Worm (Caenorhabditis elegans) whole organism, young adult: ENCODE results near the gene pssy-1.

ENCODE experiments used
- B0261.1 ChIP-seq: sonication (generic microtip); optimal IDR thresholded peaks from 2 replicates; lab custom pipeline; 2016; ENCODE audit warnings: mild to moderate bottlenecking, missing genetic modification characterization, moderate library complexity, missing compliant biosample characterization
- C06A6.2 ChIP-seq: fragments of 200-800 bp; sonication (Bioruptor generic); conservative IDR thresholded peaks from 2 replicates; pipeline ENCODE4 v1.3.6; 2022; ENCODE audit warnings: missing genetic modification characterization, missing compliant biosample characterization
- C17E4.6 ChIP-seq: fragments of 200-800 bp; sonication (Bioruptor generic); IDR thresholded peaks from 2 replicates; pipeline ENCODE4 v1.3.6; 2022; ENCODE audit warnings: missing genetic modification reagents, missing genetic modification characterization, missing compliant biosample characterization
- D2030.7 ChIP-seq: fragments of 200-800 bp; sonication (Bioruptor generic); IDR thresholded peaks from 2 replicates; pipeline ENCODE4 v1.3.6; 2022; ENCODE audit warnings: missing genetic modification reagents, missing genetic modification characterization, missing compliant biosample characterization
- F39B2.1 ChIP-seq: fragments of 200-800 bp; sonication (Bioruptor generic); IDR thresholded peaks from 2 replicates; pipeline ENCODE4 v1.3.6; 2022; ENCODE audit warnings: missing genetic modification reagents, missing genetic modification characterization, missing compliant biosample characterization
- F52B5.7 ChIP-seq: sonication (generic microtip); optimal IDR thresholded peaks from 2 replicates; lab custom pipeline; 2016; ENCODE audit warnings: mild to moderate bottlenecking, missing genetic modification characterization, missing compliant biosample characterization
- K11D2.4 ChIP-seq: fragments of 200-800 bp; sonication (Bioruptor generic); IDR thresholded peaks from 2 replicates; pipeline ENCODE4 v1.3.6; 2022; ENCODE audit warnings: missing genetic modification reagents, missing genetic modification characterization, missing compliant biosample characterization
- Y67H2A.10 ChIP-seq: fragments of 200-800 bp; sonication (Bioruptor generic); conservative IDR thresholded peaks from 2 replicates; pipeline ENCODE4 v1.3.6; 2022; ENCODE audit warnings: missing genetic modification reagents, missing genetic modification characterization, missing compliant biosample characterization
- akir-1 ChIP-seq: fragments of 200-800 bp; sonication (Bioruptor generic); optimal IDR thresholded peaks from 2 replicates; lab custom pipeline; 2018; ENCODE audit warnings: mild to moderate bottlenecking, missing genetic modification characterization, moderate library complexity, missing compliant biosample characterization
- aptf-2 ChIP-seq: fragments of 200-800 bp; sonication (Bioruptor generic); conservative IDR thresholded peaks from 2 replicates; pipeline ENCODE4 v1.3.6; 2022; ENCODE audit warnings: missing genetic modification reagents, missing genetic modification characterization, missing compliant biosample characterization
- aptf-3 ChIP-seq: fragments of 200-800 bp; sonication (Bioruptor generic); IDR thresholded peaks from 2 replicates; pipeline ENCODE4 v1.3.6; 2022; ENCODE audit warnings: missing genetic modification characterization, missing compliant biosample characterization
- atf-7 ChIP-seq: sonication (generic microtip); optimal IDR thresholded peaks from 2 replicates; lab custom pipeline; 2017; ENCODE audit warnings: mild to moderate bottlenecking, missing genetic modification characterization, missing compliant biosample characterization
- athp-1 ChIP-seq: sonication (generic microtip); optimal IDR thresholded peaks from 2 replicates; lab custom pipeline; 2017; ENCODE audit warnings: mild to moderate bottlenecking, missing genetic modification characterization, missing compliant biosample characterization
- attf-6 ChIP-seq: fragments of 200-800 bp; sonication (Bioruptor generic); IDR thresholded peaks from 2 replicates; pipeline ENCODE4 v1.3.6; 2022; ENCODE audit warnings: missing genetic modification reagents, missing genetic modification characterization, missing compliant biosample characterization
- bed-2 ChIP-seq: fragments of 200-800 bp; sonication (Bioruptor generic); IDR thresholded peaks from 2 replicates; pipeline ENCODE4 v1.3.6; 2022; ENCODE audit warnings: missing genetic modification reagents, missing genetic modification characterization, missing compliant biosample characterization
- ceh-100 ChIP-seq: fragments of 200-800 bp; sonication (Bioruptor generic); IDR thresholded peaks from 2 replicates; pipeline ENCODE4 v1.3.6; 2022; ENCODE audit warnings: missing genetic modification reagents, missing genetic modification characterization, missing compliant biosample characterization
- ceh-58 ChIP-seq: fragments of 200-800 bp; sonication (Bioruptor generic); IDR thresholded peaks from 2 replicates; pipeline ENCODE4 v1.3.6; 2022; ENCODE audit warnings: missing genetic modification characterization, missing compliant biosample characterization
- chd-7 ChIP-seq: sonication (generic microtip); optimal IDR thresholded peaks from 2 replicates; lab custom pipeline; 2016; ENCODE audit warnings: mild to moderate bottlenecking, missing genetic modification characterization, moderate library complexity, missing compliant biosample characterization
- dox-1 ChIP-seq: fragments of 200-800 bp; sonication (Bioruptor generic); IDR thresholded peaks from 2 replicates; pipeline ENCODE4 v1.3.6; 2022; ENCODE audit warnings: missing genetic modification reagents, missing genetic modification characterization, missing compliant biosample characterization
- dpl-1 ChIP-seq: fragments of 150-350 bp; optimal IDR thresholded peaks from 2 replicates; lab custom pipeline; 2014; ENCODE audit warnings: missing biosample characterization, missing genetic modification reagents, missing genetic modification characterization
- efl-1 ChIP-seq: fragments of 150-350 bp; optimal IDR thresholded peaks from 2 replicates; lab custom pipeline; 2014; ENCODE audit warnings: missing biosample characterization, missing genetic modification reagents, missing genetic modification characterization
- egl-18 ChIP-seq: fragments of 200-800 bp; sonication (Bioruptor generic); IDR thresholded peaks from 2 replicates; pipeline ENCODE4 v1.3.6; 2022; ENCODE audit warnings: missing genetic modification reagents, missing genetic modification characterization, missing compliant biosample characterization
- egrh-3 ChIP-seq: fragments of 200-800 bp; sonication (Bioruptor generic); IDR thresholded peaks from 2 replicates; pipeline ENCODE4 v1.3.6; 2022; ENCODE audit warnings: missing genetic modification reagents, missing genetic modification characterization, missing compliant biosample characterization
- ekl-4 ChIP-seq: fragments of 200-800 bp; sonication (Bioruptor generic); IDR thresholded peaks from 2 replicates; pipeline ENCODE4 v1.3.6; 2022; ENCODE audit warnings: missing genetic modification reagents, missing genetic modification characterization, missing compliant biosample characterization
- gei-17 ChIP-seq: fragments of 200-800 bp; sonication (Bioruptor generic); optimal IDR thresholded peaks from 2 replicates; lab custom pipeline; 2018; ENCODE audit warnings: mild to moderate bottlenecking, missing genetic modification characterization, missing compliant biosample characterization
- hlh-26 ChIP-seq: fragments of 200-800 bp; sonication (Bioruptor generic); conservative IDR thresholded peaks from 2 replicates; pipeline ENCODE4 v1.3.6; 2022; ENCODE audit warnings: missing genetic modification reagents, missing genetic modification characterization, missing compliant biosample characterization
- hmg-1.2 ChIP-seq: fragments of 200-800 bp; sonication (Bioruptor generic); IDR thresholded peaks from 2 replicates; pipeline ENCODE4 v1.3.6; 2022; ENCODE audit warnings: missing genetic modification reagents, missing genetic modification characterization, missing compliant biosample characterization
- hmg-20 ChIP-seq: fragments of 200-800 bp; sonication (Bioruptor generic); IDR thresholded peaks from 2 replicates; pipeline ENCODE4 v1.3.6; 2022; ENCODE audit warnings: missing genetic modification reagents, missing genetic modification characterization, missing compliant biosample characterization
- hsf-1 ChIP-seq: fragments of 200-800 bp; sonication (Bioruptor generic); IDR thresholded peaks from 2 replicates; pipeline ENCODE4 v1.3.6; 2022; ENCODE audit warnings: missing genetic modification reagents, missing genetic modification characterization, missing compliant biosample characterization
- let-526 ChIP-seq: fragments of 200-800 bp; sonication (Bioruptor generic); IDR thresholded peaks from 2 replicates; pipeline ENCODE4 v1.3.6; 2022; ENCODE audit warnings: missing genetic modification reagents, missing genetic modification characterization, missing compliant biosample characterization
- lin-26 ChIP-seq: fragments of 200-800 bp; sonication (Bioruptor generic); IDR thresholded peaks from 2 replicates; pipeline ENCODE4 v1.3.6; 2022; ENCODE audit warnings: missing genetic modification reagents, missing genetic modification characterization, missing compliant biosample characterization
- lsy-27 ChIP-seq: sonication (generic microtip); optimal IDR thresholded peaks from 2 replicates; lab custom pipeline; 2017; ENCODE audit warnings: missing genetic modification characterization, mild to moderate bottlenecking, missing compliant biosample characterization, antibody characterized with exemption, missing genotype, borderline replicate concordance; ENCODE audit not compliant: insufficient read depth
- mcd-1 ChIP-seq: fragments of 200-800 bp; sonication (Bioruptor generic); IDR thresholded peaks from 2 replicates; pipeline ENCODE4 v1.3.6; 2022; ENCODE audit warnings: missing genetic modification reagents, missing genetic modification characterization, missing compliant biosample characterization
- nfya-2 ChIP-seq: fragments of 200-800 bp; sonication (Bioruptor generic); IDR thresholded peaks from 2 replicates; pipeline ENCODE4 v1.3.6; 2022; ENCODE audit warnings: missing genetic modification reagents, missing genetic modification characterization, missing compliant biosample characterization
- nfyb-1 ChIP-seq: fragments of 200-800 bp; sonication (Bioruptor generic); IDR thresholded peaks from 2 replicates; pipeline ENCODE4 v1.3.6; 2022; ENCODE audit warnings: missing genetic modification reagents, missing genetic modification characterization, missing compliant biosample characterization
- rcor-1 ChIP-seq: fragments of 200-800 bp; sonication (Bioruptor generic); IDR thresholded peaks from 2 replicates; pipeline ENCODE4 v1.3.6; 2022; ENCODE audit warnings: missing genetic modification reagents, missing genetic modification characterization, missing compliant biosample characterization
- repo-1 ChIP-seq: sonication (generic microtip); optimal IDR thresholded peaks from 2 replicates; lab custom pipeline; 2017; ENCODE audit warnings: mild to moderate bottlenecking, missing genetic modification characterization, missing compliant biosample characterization
- snpc-3.4 ChIP-seq: sonication (generic microtip); optimal IDR thresholded peaks from 2 replicates; lab custom pipeline; 2017; ENCODE audit warnings: missing genetic modification characterization, mild to moderate bottlenecking, missing compliant biosample characterization, antibody characterized with exemption, moderate library complexity, missing genotype, missing genetic modification reagents
- snpc-4 ChIP-seq, 5 experiments: fragments of 150-350 bp in 1 of 5; sonication (generic microtip) in 4 of 5; optimal IDR thresholded peaks; 2 replicates each; lab custom pipeline; 2014 to 2018; ENCODE audit warnings: missing genetic modification characterization in 5 of 5, missing biosample characterization in 3 of 5, antibody characterized with exemption in 2 of 5, mild to moderate bottlenecking in 2 of 5, missing compliant biosample characterization in 2 of 5, missing genotype in 2 of 5, moderate library complexity in 2 of 5, missing genetic modification reagents in 1 of 5
- somi-1 ChIP-seq: fragments of 200-800 bp; sonication (Bioruptor generic); optimal IDR thresholded peaks from 2 replicates; lab custom pipeline; 2018; ENCODE audit warnings: mild to moderate bottlenecking, missing genetic modification characterization, missing compliant biosample characterization
- sptf-2 ChIP-seq: fragments of 200-800 bp; sonication (Bioruptor generic); optimal IDR thresholded peaks from 2 replicates; lab custom pipeline; 2018; ENCODE audit warnings: mild to moderate bottlenecking, missing genetic modification characterization, missing compliant biosample characterization
- tbp1 ChIP-seq: fragments of 200-800 bp; sonication (Bioruptor generic); optimal IDR thresholded peaks from 2 replicates; lab custom pipeline; 2018; ENCODE audit warnings: mild to moderate bottlenecking, missing genetic modification characterization, missing compliant biosample characterization
- tlf-1 ChIP-seq: fragments of 200-800 bp; sonication (Bioruptor generic); optimal IDR thresholded peaks from 2 replicates; lab custom pipeline; 2018; ENCODE audit warnings: mild to moderate bottlenecking, missing genetic modification characterization, missing compliant biosample characterization
- unc-130 ChIP-seq: sonication (generic microtip); optimal IDR thresholded peaks from 2 replicates; lab custom pipeline; 2016; ENCODE audit warnings: missing genetic modification reagents, missing genetic modification characterization, missing compliant biosample characterization
- ztf-26 ChIP-seq: sonication (generic microtip); optimal IDR thresholded peaks from 2 replicates; lab custom pipeline; 2017; ENCODE audit warnings: missing genetic modification characterization, missing compliant biosample characterization

The pssy-1 gene

DNA sequence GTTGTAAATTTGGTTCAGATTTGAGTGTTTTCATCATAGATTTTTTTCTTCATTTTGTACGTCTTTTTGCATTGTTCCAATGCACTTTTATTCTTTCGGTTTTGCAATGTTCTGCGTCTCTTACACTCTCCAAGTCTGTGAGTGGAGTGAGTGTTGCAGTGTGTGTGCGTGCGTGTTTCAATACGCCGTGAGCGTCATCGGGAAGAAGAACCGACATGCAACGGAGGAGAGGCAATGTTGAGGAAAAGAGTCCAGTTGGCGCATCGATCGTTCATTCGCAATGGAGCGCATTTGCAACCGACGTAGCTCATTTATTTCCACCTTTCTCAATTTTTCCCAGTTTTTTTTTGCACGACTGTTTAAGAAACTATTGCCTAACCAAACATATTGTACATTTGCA, 6.8 kb upstream of the pssy-1 start, which contains the start of gene ZC506.1 (continued):
- no peak for TF ChIP-seq lsy-27
- TF ChIP-seq lin-26 (GFP tag; lab: Robert Waterston, UW): peak; percentile 60; the same call in 1 of the 2 replicates
- peak; percentile 74 for TF ChIP-seq tlf-1 (GFP tag; lab: Kevin White, UChicago)
- peak; percentile 85 for TF ChIP-seq rcor-1 (GFP tag; lab: Robert Waterston, UW)
- peak; percentile 63 for TF ChIP-seq tbp1 (GFP tag; lab: Kevin White, UChicago)
- peak; percentile 86 for TF ChIP-seq ekl-4 (GFP tag; lab: Robert Waterston, UW)
- TF ChIP-seq athp-1 (tag; lab: Kevin White, UChicago): peak; percentile 80
- peak; percentile 76 for TF ChIP-seq atf-7 (tag; lab: Kevin White, UChicago)
- no peak for TF ChIP-seq sptf-2 (GFP tag; lab: Kevin White, UChicago)
- TF ChIP-seq egl-18 (GFP tag; lab: Robert Waterston, UW): no peak
- TF ChIP-seq snpc-4 (GFP tag; optimal IDR thresholded peaks at IDR 0.05; lab: Kevin White, UChicago): no peak
- TF ChIP-seq snpc-4 (tag; optimal IDR thresholded peaks at IDR 0.05; lab: Kevin White, UChicago): peak in 3 of 4 experiments; percentile 64 to 70 (median 64)
- TF ChIP-seq unc-130: no peak
- no peak for TF ChIP-seq hlh-26
- peak; percentile 42; the same call in 1 of the 2 replicates for TF ChIP-seq Y67H2A.10 (GFP tag; lab: Robert Waterston, UW)
- peak; percentile 89 for TF ChIP-seq dox-1 (GFP tag; lab: Robert Waterston, UW)
- TF ChIP-seq attf-6: no peak
- TF ChIP-seq hsf-1: no peak
- TF ChIP-seq B0261.1 (tag; lab: Kevin White, UChicago): peak; percentile 10
- TF ChIP-seq efl-1: no peak
- TF ChIP-seq C06A6.2 (GFP tag; lab: Robert Waterston, UW): peak; percentile 71
- 0 out of 2 replicates have a peak, but pooled peaks have one; percentile 26 for TF ChIP-seq bed-2
- no peak for TF ChIP-seq akir-1
- TF ChIP-seq dpl-1: no peak
- peak; percentile 63 for TF ChIP-seq gei-17 (GFP tag; lab: Kevin White, UChicago)
- no peak for TF ChIP-seq aptf-3
- peak; percentile 87 for TF ChIP-seq ztf-26 (tag; lab: Kevin White, UChicago)
- peak; percentile 83 for TF ChIP-seq nfyb-1 (GFP tag; lab: Robert Waterston, UW)
- TF ChIP-seq ceh-100: 0 out of 2 replicates have a peak, but pooled peaks have one; percentile 36
- peak; percentile 88 for TF ChIP-seq chd-7 (tag; lab: Kevin White, UChicago)
- 0 out of 2 replicates have a peak, but pooled peaks have one; percentile 15 for TF ChIP-seq aptf-2 (GFP tag; lab: Robert Waterston, UW)
- 0 out of 2 replicates have a peak, but pooled peaks have one; percentile 23 for TF ChIP-seq let-526
- TF ChIP-seq hmg-20 (GFP tag; lab: Robert Waterston, UW): no peak
- no peak for TF ChIP-seq ceh-58
- TF ChIP-seq egrh-3 (GFP tag; lab: Robert Waterston, UW): peak; percentile 35; the same call in 1 of the 2 replicates
- peak; percentile 99 for TF ChIP-seq mcd-1
- no peak for TF ChIP-seq nfya-2 (GFP tag; lab: Robert Waterston, UW)
- TF ChIP-seq repo-1 (tag; lab: Kevin White, UChicago): peak; percentile 79
- peak; percentile 84 for TF ChIP-seq hmg-1.2
- peak; percentile 42 for TF ChIP-seq somi-1 (GFP tag; lab: Kevin White, UChicago)
- TF ChIP-seq D2030.7: no peak
- TF ChIP-seq F39B2.1 (GFP tag; lab: Robert Waterston, UW): no peak
- TF ChIP-seq K11D2.4: peak; percentile 82
- TF ChIP-seq C17E4.6: peak; percentile 62; the same call in 1 of the 2 replicates
- no peak for TF ChIP-seq snpc-3.4 (tag; lab: Kevin White, UChicago)
- TF ChIP-seq F52B5.7 (tag; lab: Kevin White, UChicago): no peak
